Worm (Caenorhabditis elegans) whole organism, L4 larva: ENCODE measurements around the gene frpr-16.

Source experiments
- F10B5.3 ChIP-seq: sonication (generic microtip); optimal IDR thresholded peaks from 2 replicates; lab custom pipeline; 2016; ENCODE audit warnings: mild to moderate bottlenecking, missing genetic modification characterization, missing compliant biosample characterization
- F26F4.8 ChIP-seq: fragments of 200-800 bp; sonication (Bioruptor generic); conservative IDR thresholded peaks from 2 replicates; pipeline ENCODE4 v1.3.6; 2022; ENCODE audit warnings: missing genetic modification characterization, missing compliant biosample characterization
- T20F7.1 ChIP-seq: fragments of 200-800 bp; sonication (Bioruptor generic); optimal IDR thresholded peaks from 2 replicates; lab custom pipeline; 2018; ENCODE audit warnings: mild to moderate bottlenecking, missing genetic modification characterization, missing compliant biosample characterization
- Y75B8A.6 ChIP-seq: fragments of 200-800 bp; sonication (Bioruptor generic); IDR thresholded peaks from 2 replicates; pipeline ENCODE4 v1.3.6; 2022; ENCODE audit warnings: missing genetic modification reagents, missing genetic modification characterization, missing compliant biosample characterization
- ZK546.5 ChIP-seq, 2 experiments: sonication (generic microtip); optimal IDR thresholded peaks; 2 replicates each; lab custom pipeline; 2017; ENCODE audit warnings: missing biosample characterization in 2 of 2, missing genetic modification characterization in 2 of 2
- aha-1 ChIP-seq: fragments of 150-350 bp; peaks from one replicate; lab custom pipeline; 2014; ENCODE audit warnings: missing biosample characterization, missing genetic modification characterization
- aly-2 ChIP-seq: sonication (generic microtip); optimal IDR thresholded peaks from 2 replicates; lab custom pipeline; 2018; ENCODE audit warnings: missing biosample characterization, missing genetic modification characterization
- ceh-20 ChIP-seq: fragments of 200-800 bp; sonication (Bioruptor generic); IDR thresholded peaks from 2 replicates; pipeline ENCODE4 v1.3.6; 2022; ENCODE audit warnings: missing genetic modification reagents, missing genetic modification characterization, missing compliant biosample characterization
- ceh-28 ChIP-seq: fragments of 150-350 bp; optimal IDR thresholded peaks from 2 replicates; lab custom pipeline; 2014; ENCODE audit warnings: missing biosample characterization, missing genetic modification reagents, missing genetic modification characterization
- ceh-44 ChIP-seq: fragments of 200-800 bp; sonication (Bioruptor generic); IDR thresholded peaks from 2 replicates; pipeline ENCODE4 v1.3.6; 2022; ENCODE audit warnings: missing genetic modification reagents, missing genetic modification characterization, missing compliant biosample characterization
- ceh-62 ChIP-seq: sonication (generic microtip); optimal IDR thresholded peaks from 2 replicates; lab custom pipeline; 2017; ENCODE audit warnings: missing biosample characterization, missing genetic modification characterization
- ceh-82 ChIP-seq: sonication (generic microtip); optimal IDR thresholded peaks from 2 replicates; lab custom pipeline; 2017; ENCODE audit warnings: missing biosample characterization, missing genetic modification characterization
- cey-2 ChIP-seq: sonication (generic microtip); optimal IDR thresholded peaks from 3 replicates; lab custom pipeline; 2017; ENCODE audit warnings: missing genetic modification characterization, mild to moderate bottlenecking, missing compliant biosample characterization, antibody characterized with exemption, borderline replicate concordance; ENCODE audit not compliant: insufficient read depth
- ctbp-1 ChIP-seq: fragments of 200-800 bp; sonication (Bioruptor generic); IDR thresholded peaks from 2 replicates; pipeline ENCODE4 v1.3.6; 2022; ENCODE audit warnings: missing genetic modification reagents, missing genetic modification characterization, missing compliant biosample characterization
- daf-16 ChIP-seq, 3 experiments: sonication (generic microtip); optimal IDR thresholded peaks; 2 replicates each; lab custom pipeline; 2016 to 2017; ENCODE audit warnings: missing genetic modification characterization in 3 of 3, missing genetic modification reagents in 3 of 3, mild to moderate bottlenecking in 2 of 3, missing compliant biosample characterization in 2 of 3, missing biosample characterization in 1 of 3, moderate library complexity in 1 of 3
- dmd-8 ChIP-seq: fragments of 200-800 bp; sonication (Bioruptor generic); IDR thresholded peaks from 2 replicates; pipeline ENCODE4 v1.3.6; 2022; ENCODE audit warnings: missing genetic modification characterization, missing compliant biosample characterization
- dmd-9 ChIP-seq: fragments of 200-800 bp; sonication (Bioruptor generic); IDR thresholded peaks from 2 replicates; pipeline ENCODE4 v1.3.6; 2022; ENCODE audit warnings: missing genetic modification reagents, missing genetic modification characterization, missing compliant biosample characterization
- dpl-1 ChIP-seq: fragments of 150-350 bp; optimal IDR thresholded peaks from 2 replicates; lab custom pipeline; 2014; ENCODE audit warnings: missing biosample characterization, missing genetic modification reagents, missing genetic modification characterization
- duxl-1 ChIP-seq: sonication (generic microtip); optimal IDR thresholded peaks from 2 replicates; lab custom pipeline; 2016; ENCODE audit warnings: mild to moderate bottlenecking, missing genetic modification characterization, moderate library complexity, missing compliant biosample characterization; ENCODE audit not compliant: poor library complexity
- dve-1 ChIP-seq: sonication (generic microtip); optimal IDR thresholded peaks from 2 replicates; lab custom pipeline; 2017; ENCODE audit warnings: antibody characterized with exemption, mild to moderate bottlenecking, missing genetic modification characterization, missing compliant biosample characterization; ENCODE audit not compliant: insufficient read depth
- egl-43 ChIP-seq: fragments of 200-800 bp; sonication (Bioruptor generic); IDR thresholded peaks from 2 replicates; pipeline ENCODE4 v1.3.6; 2022; ENCODE audit warnings: missing genetic modification reagents, missing genetic modification characterization, missing compliant biosample characterization
- fos-1 ChIP-seq: fragments of 150-350 bp; optimal IDR thresholded peaks from 2 replicates; lab custom pipeline; 2014; ENCODE audit warnings: missing biosample characterization, missing genetic modification characterization
- gei-8 ChIP-seq: fragments of 200-800 bp; sonication (Bioruptor generic); optimal IDR thresholded peaks from 2 replicates; lab custom pipeline; 2018; ENCODE audit warnings: mild to moderate bottlenecking, missing genetic modification characterization, missing compliant biosample characterization
- hlh-30 ChIP-seq: sonication (generic microtip); optimal IDR thresholded peaks from 2 replicates; lab custom pipeline; 2017; ENCODE audit warnings: antibody characterized with exemption, mild to moderate bottlenecking, missing genetic modification characterization, missing compliant biosample characterization; ENCODE audit not compliant: insufficient read depth
- hmg-1.1 ChIP-seq: fragments of 200-800 bp; sonication (Bioruptor generic); IDR thresholded peaks from 2 replicates; pipeline ENCODE4 v1.3.6; 2022; ENCODE audit warnings: missing genetic modification reagents, missing genetic modification characterization, missing compliant biosample characterization
- lin-13 ChIP-seq: fragments of 150-350 bp; optimal IDR thresholded peaks from 2 replicates; lab custom pipeline; 2014; ENCODE audit warnings: missing biosample characterization, missing genetic modification reagents, missing genetic modification characterization
- lin-15B ChIP-seq: fragments of 150-350 bp; sonication (generic microtip); optimal IDR thresholded peaks from 3 replicates; lab custom pipeline; 2014; ENCODE audit warnings: missing biosample characterization, missing genetic modification characterization
- lin-38 ChIP-seq: fragments of 200-800 bp; sonication (Bioruptor generic); IDR thresholded peaks from 2 replicates; pipeline ENCODE4 v1.3.6; 2022; ENCODE audit warnings: missing genetic modification reagents, missing genetic modification characterization, missing compliant biosample characterization
- lsy-2 ChIP-seq, 2 experiments: fragments of 150-350 bp in 1 of 2; sonication (generic microtip) in 1 of 2; optimal IDR thresholded peaks; 2 replicates each; lab custom pipeline; 2014 to 2017; ENCODE audit warnings: missing biosample characterization in 2 of 2, missing genetic modification characterization in 2 of 2
- mdt-29 ChIP-seq: fragments of 200-800 bp; sonication (Bioruptor generic); IDR thresholded peaks from 2 replicates; pipeline ENCODE4 v1.3.6; 2022; ENCODE audit warnings: missing genetic modification reagents, missing genetic modification characterization, missing compliant biosample characterization
- mep-1 ChIP-seq: fragments of 150-350 bp; sonication (generic microtip); optimal IDR thresholded peaks from 3 replicates; lab custom pipeline; 2014; ENCODE audit warnings: missing biosample characterization, missing genetic modification characterization
- mes-2 ChIP-seq: sonication (generic microtip); optimal IDR thresholded peaks from 2 replicates; lab custom pipeline; 2016; ENCODE audit warnings: missing genotype, mild to moderate bottlenecking, missing genetic modification characterization, missing compliant biosample characterization; ENCODE audit not compliant: poor library complexity, severe bottlenecking
- nhr-10 ChIP-seq: fragments of 150-350 bp; optimal IDR thresholded peaks from 2 replicates; lab custom pipeline; 2014; ENCODE audit warnings: missing biosample characterization, missing genetic modification characterization
- nhr-25 ChIP-seq: sonication (generic microtip); optimal IDR thresholded peaks from 2 replicates; lab custom pipeline; 2017; ENCODE audit warnings: missing genetic modification characterization, mild to moderate bottlenecking, missing compliant biosample characterization, antibody characterized with exemption, moderate library complexity, borderline replicate concordance; ENCODE audit not compliant: insufficient read depth
- nhr-28 ChIP-seq: fragments of 150-350 bp; optimal IDR thresholded peaks from 2 replicates; lab custom pipeline; 2014; ENCODE audit warnings: missing biosample characterization, missing genetic modification characterization
- nhr-48 ChIP-seq: sonication (generic microtip); optimal IDR thresholded peaks from 2 replicates; lab custom pipeline; 2016; ENCODE audit warnings: mild to moderate bottlenecking, missing genetic modification characterization, missing compliant biosample characterization
- nhr-77 ChIP-seq: fragments of 150-350 bp; optimal IDR thresholded peaks from 2 replicates; lab custom pipeline; 2014; ENCODE audit warnings: missing biosample characterization, missing genetic modification characterization
- pqm-1 ChIP-seq: sonication (generic microtip); optimal IDR thresholded peaks from 2 replicates; lab custom pipeline; 2017; ENCODE audit warnings: missing biosample characterization, missing genetic modification characterization
- saeg-2 ChIP-seq: fragments of 200-800 bp; sonication (Bioruptor generic); IDR thresholded peaks from 2 replicates; pipeline ENCODE4 v1.3.6; 2022; ENCODE audit warnings: missing genetic modification reagents, missing genetic modification characterization, missing compliant biosample characterization
- sdz-12 ChIP-seq: fragments of 200-800 bp; sonication (Bioruptor generic); optimal IDR thresholded peaks from 2 replicates; lab custom pipeline; 2018; ENCODE audit warnings: mild to moderate bottlenecking, missing genetic modification characterization, missing compliant biosample characterization
- set-16 ChIP-seq: fragments of 200-800 bp; sonication (Bioruptor generic); IDR thresholded peaks from 2 replicates; pipeline ENCODE4 v1.3.6; 2022; ENCODE audit warnings: missing genetic modification reagents, missing genetic modification characterization, missing compliant biosample characterization
- snpc-1.2 ChIP-seq: fragments of 200-800 bp; sonication (Bioruptor generic); IDR thresholded peaks from 2 replicates; pipeline ENCODE4 v1.3.6; 2022; ENCODE audit warnings: missing genetic modification reagents, missing genetic modification characterization, missing compliant biosample characterization
- spr-1 ChIP-seq: sonication (generic microtip); optimal IDR thresholded peaks from 2 replicates; lab custom pipeline; 2016; ENCODE audit warnings: mild to moderate bottlenecking, missing genetic modification characterization, missing compliant biosample characterization
- unc-130 ChIP-seq: sonication (generic microtip); optimal IDR thresholded peaks from 2 replicates; lab custom pipeline; 2016; ENCODE audit warnings: missing genetic modification reagents, missing genetic modification characterization, missing compliant biosample characterization
- vab-7 ChIP-seq: fragments of 200-800 bp; sonication (Bioruptor generic); IDR thresholded peaks from 2 replicates; pipeline ENCODE4 v1.3.6; 2022; ENCODE audit warnings: missing genetic modification reagents, missing genetic modification characterization, missing compliant biosample characterization
- zag-1 ChIP-seq: fragments of 150-350 bp; optimal IDR thresholded peaks from 2 replicates; lab custom pipeline; 2014; ENCODE audit warnings: missing biosample characterization, missing genetic modification characterization
- zfp-3 ChIP-seq: fragments of 200-800 bp; sonication (Bioruptor generic); conservative IDR thresholded peaks from 2 replicates; pipeline ENCODE4 v1.3.6; 2022; ENCODE audit warnings: missing genetic modification reagents, missing genetic modification characterization, missing compliant biosample characterization
- zip-2 ChIP-seq: fragments of 150-350 bp; optimal IDR thresholded peaks from 2 replicates; lab custom pipeline; 2014; ENCODE audit warnings: missing biosample characterization, missing genetic modification characterization
- ztf-11 ChIP-seq: fragments of 150-350 bp; optimal IDR thresholded peaks from 2 replicates; lab custom pipeline; 2014; ENCODE audit warnings: missing biosample characterization, missing genetic modification characterization

Gene frpr-16

DNA sequence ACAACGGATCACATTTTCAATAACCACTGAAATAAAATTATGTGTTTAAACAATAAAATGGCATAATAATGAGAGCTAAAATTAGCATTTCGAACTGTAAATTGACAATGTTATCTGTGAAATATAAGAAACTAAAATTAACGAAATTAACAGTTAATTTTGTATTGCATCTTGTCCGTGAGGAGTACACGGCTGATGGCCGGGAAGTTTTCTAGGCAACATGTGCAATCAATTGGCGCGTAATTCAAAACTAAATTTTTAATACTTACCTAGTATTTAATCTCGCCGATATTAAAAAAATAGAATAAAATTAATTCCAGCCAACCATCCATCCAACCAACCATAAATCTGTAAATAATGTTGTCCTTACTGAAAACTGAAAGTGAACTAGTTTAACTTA is 30.5 kb upstream of the frpr-16 start (continued):
- TF ChIP-seq saeg-2 (GFP tag; lab: Robert Waterston, UW), result no peak

ce11 chrII:6055927-6056326 is 24.9 kb upstream of the frpr-16 start, which contains the start of gene R12C12.7:
Gene R12C12.7 (minus strand): TSS chrII:6055985.
- TF ChIP-seq zfp-3 (GFP tag; lab: Robert Waterston, UW) (no peak), ctbp-1 (no peak), set-16 (GFP tag; lab: Robert Waterston, UW) (no peak), egl-43 (GFP tag; lab: Robert Waterston, UW) (no peak), unc-130 (no peak), lin-15B (tag; lab: Kevin White, UChicago) (no peak), mep-1 (tag; lab: Kevin White, UChicago) (no peak), mdt-29 (GFP tag; lab: Robert Waterston, UW) (no peak), nhr-28 (tag; lab: Kevin White, UChicago) (peak; percentile 76), saeg-2 (GFP tag; lab: Robert Waterston, UW) (no peak), ztf-11 (tag; lab: Kevin White, UChicago) (no peak), dpl-1 (GFP tag; lab: Kevin White, UChicago) (peak; percentile 51), F26F4.8 (GFP tag; lab: Robert Waterston, UW) (no peak), cey-2 (tag; lab: Kevin White, UChicago) (no peak), fos-1 (no peak), nhr-25 (tag; lab: Kevin White, UChicago) (no peak), ceh-44 (GFP tag; lab: Robert Waterston, UW) (no peak), ceh-28 (tag; lab: Kevin White, UChicago) (no peak), dve-1 (tag; lab: Kevin White, UChicago) (peak; percentile 18), zip-2 (tag; lab: Kevin White, UChicago) (no peak), dmd-9 (no peak), hlh-30 (peak; percentile 30), aha-1 (tag; lab: Kevin White, UChicago) (no peak), dmd-8 (GFP tag; lab: Robert Waterston, UW) (no peak), nhr-48 (tag; lab: Kevin White, UChicago) (no peak), Y75B8A.6 (no peak), sdz-12 (GFP tag; lab: Kevin White, UChicago) (no peak), spr-1 (tag; lab: Kevin White, UChicago) (no peak), duxl-1 (tag; lab: Kevin White, UChicago) (no peak), nhr-77 (tag; lab: Kevin White, UChicago) (no peak), hmg-1.1 (no peak), aly-2 (tag; lab: Kevin White, UChicago) (no peak), nhr-10 (tag; lab: Kevin White, UChicago) (no peak), lsy-2 (tag; optimal IDR thresholded peaks at IDR 0.05; lab: Kevin White, UChicago) (peak in 1 of 2 experiments; percentile 55), snpc-1.2 (GFP tag; lab: Robert Waterston, UW) (no peak), lin-13 (GFP tag; lab: Kevin White, UChicago) (no peak), T20F7.1 (GFP tag; lab: Kevin White, UChicago) (no peak), ZK546.5 (tag; optimal IDR thresholded peaks at IDR 0.05; lab: Kevin White, UChicago) (no peak), lin-38 (GFP tag; lab: Robert Waterston, UW) (0 out of 2 replicates have a peak, but pooled peaks have one; percentile 26), ceh-20 (GFP tag; lab: Robert Waterston, UW) (no peak), ceh-62 (no peak), daf-16 (GFP tag; optimal IDR thresholded peaks at IDR 0.05; lab: Kevin White, UChicago) (no peak), daf-16 (tag; optimal IDR thresholded peaks at IDR 0.05; lab: Kevin White, UChicago) (peak; percentile 4), ceh-82 (no peak), F10B5.3 (no peak), gei-8 (GFP tag; lab: Kevin White, UChicago) (no peak), pqm-1 (tag; lab: Kevin White, UChicago) (peak; percentile 72), vab-7 (GFP tag; lab: Robert Waterston, UW) (no peak), zag-1 (no peak), mes-2 (peak; percentile 70)
